Fruit fly (Drosophila melanogaster) whole organism, prepupa: Measurements from ENCODE around the gene fd19B.
A peak's percentile ranks its signal among the peaks of the same experiment; 100 is the strongest.

Source experiments
- Blimp-1 ChIP-seq: fragments of 200-800 bp; sonication (Bioruptor generic); optimal IDR thresholded peaks from 3 replicates; lab custom pipeline; 2017; ENCODE audit warnings: missing biosample characterization, missing genetic modification characterization, mild to moderate bottlenecking, moderate library complexity, missing genetic modification reagents
- CG11294 ChIP-seq: fragments of 200-800 bp; sonication (Bioruptor generic); IDR thresholded peaks from 2 replicates; pipeline ENCODE4 v1.3.6; 2022; ENCODE audit warnings: missing biosample characterization, missing genetic modification characterization
- CG11902 ChIP-seq: fragments of 200-800 bp; sonication (Bioruptor generic); optimal IDR thresholded peaks from 3 replicates; lab custom pipeline; 2016; ENCODE audit warnings: missing biosample characterization, missing genetic modification characterization
- CG15336 ChIP-seq: fragments of 200-800 bp; sonication (Bioruptor generic); IDR thresholded peaks from 2 replicates; pipeline ENCODE4 v1.3.6; 2022; ENCODE audit warnings: missing biosample characterization, missing genetic modification characterization
- CG1621 ChIP-seq: fragments of 200-800 bp; sonication (Bioruptor generic); optimal IDR thresholded peaks from 3 replicates; lab custom pipeline; 2018; ENCODE audit warnings: missing biosample characterization, mild to moderate bottlenecking, missing genetic modification characterization
- CG3032 ChIP-seq: fragments of 200-800 bp; optimal IDR thresholded peaks from 2 replicates; lab custom pipeline; 2019; ENCODE audit warnings: missing biosample characterization, mild to moderate bottlenecking, missing genetic modification characterization, moderate library complexity
- CG32006 ChIP-seq: fragments of 200-800 bp; sonication (Bioruptor generic); optimal IDR thresholded peaks from 3 replicates; lab custom pipeline; 2017; ENCODE audit warnings: missing biosample characterization, mild to moderate bottlenecking, missing genetic modification characterization
- CG34406 ChIP-seq: fragments of 200-800 bp; sonication (Bioruptor generic); optimal IDR thresholded peaks from 3 replicates; lab custom pipeline; 2016; ENCODE audit warnings: missing biosample characterization, missing genetic modification characterization
- CG3919 ChIP-seq: fragments of 200-800 bp; sonication (Bioruptor generic); optimal IDR thresholded peaks from 3 replicates; lab custom pipeline; 2016; ENCODE audit warnings: missing biosample characterization, missing genetic modification characterization
- CG6163 ChIP-seq: fragments of 200-800 bp; sonication (Bioruptor generic); IDR thresholded peaks from 3 replicates; pipeline ENCODE4 v1.3.6; 2022; ENCODE audit warnings: missing biosample characterization, missing genetic modification characterization
- CG6276 ChIP-seq: fragments of 200-800 bp; sonication (Bioruptor generic); optimal IDR thresholded peaks from 2 replicates; lab custom pipeline; 2017; ENCODE audit warnings: missing biosample characterization, mild to moderate bottlenecking, missing genetic modification characterization
- CG6792 ChIP-seq: fragments of 200-800 bp; sonication (Bioruptor generic); optimal IDR thresholded peaks from 3 replicates; lab custom pipeline; 2016; ENCODE audit warnings: missing biosample characterization, missing genetic modification characterization
- CG6808 ChIP-seq: fragments of 200-800 bp; sonication (Bioruptor generic); optimal IDR thresholded peaks from 3 replicates; lab custom pipeline; 2017; ENCODE audit warnings: missing biosample characterization, missing genetic modification characterization, mild to moderate bottlenecking, moderate library complexity, missing genetic modification reagents
- CG6854 ChIP-seq: fragments of 200-800 bp; sonication (Bioruptor generic); optimal IDR thresholded peaks from 2 replicates; lab custom pipeline; 2017; ENCODE audit warnings: missing biosample characterization, mild to moderate bottlenecking, missing genetic modification characterization
- CG7368 ChIP-seq: fragments of 200-800 bp; sonication (Bioruptor generic); optimal IDR thresholded peaks from 3 replicates; lab custom pipeline; 2016; ENCODE audit warnings: missing biosample characterization, missing genetic modification characterization
- CG8119 ChIP-seq: fragments of 200-800 bp; sonication (Bioruptor generic); IDR thresholded peaks from 3 replicates; pipeline ENCODE4 v1.3.6; 2022; ENCODE audit warnings: missing biosample characterization, missing genetic modification characterization
- CG8319 ChIP-seq: fragments of 200-800 bp; sonication (Bioruptor generic); optimal IDR thresholded peaks from 3 replicates; lab custom pipeline; 2016; ENCODE audit warnings: missing biosample characterization, missing genetic modification characterization
- CG8632 ChIP-seq: fragments of 200-800 bp; sonication (Bioruptor generic); optimal IDR thresholded peaks from 3 replicates; lab custom pipeline; 2016; ENCODE audit warnings: missing biosample characterization, missing genetic modification characterization
- Eip75B ChIP-seq: fragments of 200-800 bp; sonication (Bioruptor generic); optimal IDR thresholded peaks from 3 replicates; lab custom pipeline; 2016; ENCODE audit warnings: missing biosample characterization, missing genetic modification characterization
- Ets96B ChIP-seq: fragments of 200-800 bp; optimal IDR thresholded peaks from 2 replicates; lab custom pipeline; 2019; ENCODE audit warnings: missing biosample characterization, mild to moderate bottlenecking, missing genetic modification characterization, moderate library complexity
- Gug ChIP-seq: fragments of 200-800 bp; sonication (Bioruptor generic); IDR thresholded peaks from 2 replicates; pipeline ENCODE4 v1.3.6; 2022; ENCODE audit warnings: missing biosample characterization, missing genetic modification characterization
- Hr38 ChIP-seq: sonication (Bioruptor generic); optimal IDR thresholded peaks from 2 replicates; lab custom pipeline; 2016; ENCODE audit warnings: missing biosample characterization, missing genetic modification characterization
- Hr39 ChIP-seq: fragments of 200-800 bp; sonication (Bioruptor generic); optimal IDR thresholded peaks from 2 replicates; lab custom pipeline; 2016; ENCODE audit warnings: missing biosample characterization, missing genetic modification characterization
- Lpt ChIP-seq: fragments of 200-800 bp; sonication (Bioruptor generic); optimal IDR thresholded peaks from 3 replicates; lab custom pipeline; 2016; ENCODE audit warnings: missing biosample characterization, missing genetic modification characterization
- Met ChIP-seq: fragments of 200-800 bp; sonication (Bioruptor generic); optimal IDR thresholded peaks from 3 replicates; lab custom pipeline; 2016; ENCODE audit warnings: missing biosample characterization, missing genetic modification characterization
- OdsH ChIP-seq: fragments of 200-800 bp; sonication (Bioruptor generic); optimal IDR thresholded peaks from 3 replicates; lab custom pipeline; 2016; ENCODE audit warnings: missing biosample characterization, missing genetic modification characterization
- Smox ChIP-seq: fragments of 200-800 bp; sonication (Bioruptor generic); optimal IDR thresholded peaks from 3 replicates; lab custom pipeline; 2016; ENCODE audit warnings: missing biosample characterization, missing genetic modification characterization
- Sox102F ChIP-seq: fragments of 200-800 bp; sonication (Bioruptor generic); optimal IDR thresholded peaks from 2 replicates; lab custom pipeline; 2016; ENCODE audit warnings: missing biosample characterization, mild to moderate bottlenecking, missing genetic modification characterization
- Sox15 ChIP-seq: fragments of 200-800 bp; sonication (Bioruptor generic); optimal IDR thresholded peaks from 3 replicates; lab custom pipeline; 2016; ENCODE audit warnings: missing biosample characterization, missing genetic modification characterization
- acj6 ChIP-seq: fragments of 200-800 bp; sonication (Bioruptor generic); optimal IDR thresholded peaks from 3 replicates; lab custom pipeline; 2016; ENCODE audit warnings: missing biosample characterization, missing genetic modification characterization
- dac ChIP-seq: fragments of 200-800 bp; sonication (Bioruptor generic); optimal IDR thresholded peaks from 2 replicates; lab custom pipeline; 2017; ENCODE audit warnings: missing biosample characterization, mild to moderate bottlenecking, missing genetic modification characterization
- dsx ChIP-seq: fragments of 200-800 bp; optimal IDR thresholded peaks from 3 replicates; lab custom pipeline; 2019; ENCODE audit warnings: missing biosample characterization, mild to moderate bottlenecking, missing genetic modification characterization, moderate library complexity; ENCODE audit not compliant: poor library complexity, severe bottlenecking
- eg ChIP-seq: fragments of 200-800 bp; sonication (Bioruptor generic); IDR thresholded peaks from 3 replicates; pipeline ENCODE4 v1.3.6; 2022; ENCODE audit warnings: missing biosample characterization, missing genetic modification characterization
- fd59A ChIP-seq: fragments of 200-800 bp; sonication (Bioruptor generic); optimal IDR thresholded peaks from 2 replicates; lab custom pipeline; 2017; ENCODE audit warnings: missing biosample characterization, mild to moderate bottlenecking, missing genetic modification characterization, missing genetic modification reagents
- fd85E ChIP-seq: fragments of 200-800 bp; sonication (Bioruptor generic); optimal IDR thresholded peaks from 3 replicates; lab custom pipeline; 2016; ENCODE audit warnings: missing biosample characterization, missing genetic modification characterization
- fkh ChIP-seq: fragments of 200-800 bp; sonication (Bioruptor generic); optimal IDR thresholded peaks from 3 replicates; lab custom pipeline; 2017; ENCODE audit warnings: missing biosample characterization, mild to moderate bottlenecking, missing genetic modification characterization, moderate library complexity
- spab ChIP-seq: fragments of 200-800 bp; sonication (Bioruptor generic); optimal IDR thresholded peaks from 2 replicates; lab custom pipeline; 2017; ENCODE audit warnings: missing biosample characterization, mild to moderate bottlenecking, missing genetic modification characterization, missing genetic modification reagents
- ss ChIP-seq, 2 experiments: fragments of 200-800 bp; sonication (Bioruptor generic); optimal IDR thresholded peaks; 2 replicates in 1 of 2; 3 replicates in 1 of 2; lab custom pipeline; 2017 to 2018; ENCODE audit warnings: mild to moderate bottlenecking in 2 of 2, missing biosample characterization in 2 of 2, missing genetic modification characterization in 2 of 2, moderate library complexity in 1 of 2
- svp ChIP-seq: fragments of 200-800 bp; sonication (Bioruptor generic); peaks from one replicate; lab custom pipeline; 2016; ENCODE audit warnings: missing biosample characterization, missing genetic modification characterization

The fd19B gene

dm6 chrX:20092308-20092707 lies at the start of gene fd19B:
Gene fd19B (minus strand): TSS chrX:20092408.
- no peak for TF ChIP-seq acj6 (GFP tag; lab: Kevin White, UChicago)
- no peak for TF ChIP-seq dsx (GFP tag; lab: Kevin White, UChicago)
- TF ChIP-seq fd85E (GFP tag; lab: Kevin White, UChicago), result no peak
- TF ChIP-seq spab (GFP tag; lab: Kevin White, UChicago), result no peak
- no peak for TF ChIP-seq CG8632 (GFP tag; lab: Kevin White, UChicago)
- TF ChIP-seq eg (GFP tag; lab: Robert Waterston, UW), result no peak
- TF ChIP-seq CG15336 (GFP tag; lab: Robert Waterston, UW), result no peak
- TF ChIP-seq CG7368 (GFP tag; lab: Kevin White, UChicago), result no peak
- TF ChIP-seq fkh (GFP tag; lab: Kevin White, UChicago), result no peak
- no peak for TF ChIP-seq CG11294 (GFP tag; lab: Robert Waterston, UW)
- TF ChIP-seq Lpt (GFP tag; lab: Kevin White, UChicago), result no peak
- TF ChIP-seq CG32006 (GFP tag; lab: Kevin White, UChicago), result no peak
- no peak for TF ChIP-seq svp (GFP tag; lab: Kevin White, UChicago)

- TF ChIP-seq Hr38 (GFP tag; lab: Kevin White, UChicago), result no peak
- TF ChIP-seq CG6276, result no peak
- TF ChIP-seq Hr39, result no peak
- TF ChIP-seq dac (GFP tag; lab: Kevin White, UChicago), result no peak
- TF ChIP-seq Eip75B (GFP tag; lab: Kevin White, UChicago), result no peak
- no peak for TF ChIP-seq svp (GFP tag; lab: Kevin White, UChicago)
These were observed 48.5 kb upstream of the fd19B start, which contains the start of gene CG34332 for dm6 chrX:20140710-20141109. Gene CG34332 (plus strand): TSS chrX:20141010.

- no peak for TF ChIP-seq fd85E (GFP tag; lab: Kevin White, UChicago)
- no peak for TF ChIP-seq dac (GFP tag; lab: Kevin White, UChicago)
- TF ChIP-seq CG6808 (GFP tag; lab: Kevin White, UChicago), result no peak
- no peak for TF ChIP-seq CG8119
- TF ChIP-seq Blimp-1, result no peak
- no peak for TF ChIP-seq spab (GFP tag; lab: Kevin White, UChicago)
- TF ChIP-seq CG6792 (GFP tag; lab: Kevin White, UChicago), result no peak
- no peak for TF ChIP-seq CG6163 (GFP tag; lab: Robert Waterston, UW)
- TF ChIP-seq fd59A (GFP tag; lab: Kevin White, UChicago), result no peak
- no peak for TF ChIP-seq CG8319 (GFP tag; lab: Kevin White, UChicago)
- no peak for TF ChIP-seq Sox102F
- no peak for TF ChIP-seq svp (GFP tag; lab: Kevin White, UChicago)
- TF ChIP-seq CG1621, result no peak
- no peak for TF ChIP-seq OdsH (GFP tag; lab: Kevin White, UChicago)
- no peak for TF ChIP-seq Smox (GFP tag; lab: Kevin White, UChicago)
- TF ChIP-seq CG34406, result no peak
- no peak for TF ChIP-seq Sox15 (GFP tag; lab: Kevin White, UChicago)
- no peak for TF ChIP-seq CG11902 (GFP tag; lab: Kevin White, UChicago)
- no peak for TF ChIP-seq Gug
These were observed 47.3 kb upstream of the fd19B start, which contains the start of gene CG42583 for dm6 chrX:20139493-20139892. Gene CG42583 (plus strand): TSS chrX:20139793.

dm6 chrX:20133432-20133831 lies 41.2 kb upstream of the fd19B start, which contains the start of gene CG15322:
Gene CG15322 (plus strand): TSS chrX:20133579.
- TF ChIP-seq fkh (GFP tag; lab: Kevin White, UChicago) (no peak), CG3919 (GFP tag; lab: Kevin White, UChicago) (peak; percentile 0), Ets96B (tag; lab: Kevin White, UChicago) (no peak), CG32006 (GFP tag; lab: Kevin White, UChicago) (no peak), svp (GFP tag; lab: Kevin White, UChicago) (no peak), ss (GFP tag; optimal IDR thresholded peaks at IDR 0.05; lab: Kevin White, UChicago) (peak in 1 of 2 experiments; percentile 23), Hr38 (GFP tag; lab: Kevin White, UChicago) (no peak), CG8119 (0 out of 3 replicates have a peak, but pooled peaks have one; percentile 18), Lpt (GFP tag; lab: Kevin White, UChicago) (no peak), CG3032 (tag; lab: Kevin White, UChicago) (no peak), CG6854 (GFP tag; lab: Kevin White, UChicago) (no peak), Smox (GFP tag; lab: Kevin White, UChicago) (no peak), Sox15 (GFP tag; lab: Kevin White, UChicago) (no peak), Met (no peak)
